Fruit fly (Drosophila melanogaster) whole organism, embryonic: ENCODE measurements around the gene CG7650.

ENCODE experiments used
- Ada2b ChIP-seq: fragments of 200-800 bp; sonication (Bioruptor generic); IDR thresholded peaks from 2 replicates; pipeline ENCODE4 v1.3.6; 2022; ENCODE audit warnings: missing biosample characterization, missing genetic modification characterization
- Adf1 ChIP-seq: fragments of 200-800 bp; sonication (Bioruptor generic); IDR thresholded peaks from 2 replicates; pipeline ENCODE4 v1.3.6; 2022; ENCODE audit warnings: missing biosample characterization, missing genetic modification characterization
- Atf-2 ChIP-seq: fragments of 200-800 bp; sonication (Bioruptor generic); optimal IDR thresholded peaks from 2 replicates; lab custom pipeline; 2016; ENCODE audit warnings: missing biosample characterization, missing genetic modification characterization
- CG10431 ChIP-seq: fragments of 200-800 bp; sonication (Bioruptor generic); optimal IDR thresholded peaks from 3 replicates; lab custom pipeline; 2018; ENCODE audit warnings: missing biosample characterization, mild to moderate bottlenecking, missing genetic modification characterization
- CG10543 ChIP-seq: fragments of 200-800 bp; sonication (Bioruptor generic); optimal IDR thresholded peaks from 3 replicates; lab custom pipeline; 2017; ENCODE audit warnings: missing biosample characterization, mild to moderate bottlenecking, missing genetic modification characterization, moderate library complexity
- CG11695 ChIP-seq: fragments of 200-800 bp; sonication (Bioruptor generic); IDR thresholded peaks from 3 replicates; pipeline ENCODE4 v1.3.6; 2022; ENCODE audit warnings: missing biosample characterization, missing genetic modification characterization
- CG12155 ChIP-seq: fragments of 200-800 bp; sonication (Bioruptor generic); optimal IDR thresholded peaks from 3 replicates; lab custom pipeline; 2016; ENCODE audit warnings: missing biosample characterization, missing genetic modification characterization
- CG12236 ChIP-seq: fragments of 200-800 bp; sonication (Bioruptor generic); optimal IDR thresholded peaks from 2 replicates; lab custom pipeline; 2016; ENCODE audit warnings: missing biosample characterization, missing genetic modification characterization
- CG1233 ChIP-seq: fragments of 200-800 bp; sonication (Bioruptor generic); optimal IDR thresholded peaks from 4 replicates; lab custom pipeline; 2018; ENCODE audit warnings: missing biosample characterization, mild to moderate bottlenecking, missing genetic modification characterization
- CG12769 ChIP-seq: fragments of 200-800 bp; sonication (Bioruptor generic); optimal IDR thresholded peaks from 2 replicates; lab custom pipeline; 2019; ENCODE audit warnings: missing biosample characterization, mild to moderate bottlenecking, missing genetic modification characterization, moderate library complexity
- CG15514 ChIP-seq: fragments of 200-800 bp; sonication (Bioruptor generic); optimal IDR thresholded peaks from 3 replicates; lab custom pipeline; 2017; ENCODE audit warnings: missing biosample characterization, missing genetic modification characterization, mild to moderate bottlenecking, moderate library complexity, missing genetic modification reagents
- CG17328 ChIP-seq: fragments of 200-800 bp; sonication (Bioruptor generic); IDR thresholded peaks from 2 replicates; pipeline ENCODE4 v1.3.6; 2022; ENCODE audit warnings: missing biosample characterization, missing genetic modification characterization
- CG17612 ChIP-seq: fragments of 200-800 bp; sonication (Bioruptor generic); IDR thresholded peaks from 2 replicates; pipeline ENCODE4 v1.3.6; 2022; ENCODE audit warnings: missing biosample characterization, missing genetic modification characterization
- CG18599 ChIP-seq: fragments of 200-800 bp; sonication (Bioruptor generic); optimal IDR thresholded peaks from 3 replicates; lab custom pipeline; 2017; ENCODE audit warnings: missing biosample characterization, missing genetic modification characterization, mild to moderate bottlenecking, moderate library complexity, missing genetic modification reagents
- CG2678 ChIP-seq: fragments of 200-800 bp; sonication (Bioruptor generic); optimal IDR thresholded peaks from 3 replicates; lab custom pipeline; 2019; ENCODE audit warnings: missing biosample characterization, mild to moderate bottlenecking, missing genetic modification characterization, moderate library complexity
- CG31224 ChIP-seq: fragments of 200-800 bp; sonication (Bioruptor generic); IDR thresholded peaks from 2 replicates; pipeline ENCODE4 v1.3.6; 2022; ENCODE audit warnings: missing biosample characterization, missing genetic modification characterization
- CG3281 ChIP-seq: fragments of 200-800 bp; sonication (Bioruptor generic); optimal IDR thresholded peaks from 3 replicates; lab custom pipeline; 2017; ENCODE audit warnings: missing biosample characterization, mild to moderate bottlenecking, missing genetic modification characterization
- CG7839 ChIP-seq: fragments of 200-800 bp; sonication (Bioruptor generic); optimal IDR thresholded peaks from 3 replicates; lab custom pipeline; 2018; ENCODE audit warnings: missing biosample characterization, mild to moderate bottlenecking, missing genetic modification characterization, moderate library complexity
- CG8924 ChIP-seq: fragments of 200-800 bp; optimal IDR thresholded peaks from 3 replicates; lab custom pipeline; 2019; ENCODE audit warnings: missing biosample characterization, mild to moderate bottlenecking, missing genetic modification characterization, moderate library complexity
- CG9817 ChIP-seq: fragments of 200-800 bp; sonication (Bioruptor generic); optimal IDR thresholded peaks from 2 replicates; lab custom pipeline; 2018; ENCODE audit warnings: missing biosample characterization, mild to moderate bottlenecking, missing genetic modification characterization, moderate library complexity
- D19B ChIP-seq: fragments of 200-800 bp; sonication (Bioruptor generic); optimal IDR thresholded peaks from 2 replicates; lab custom pipeline; 2017; ENCODE audit warnings: missing biosample characterization, mild to moderate bottlenecking, missing genetic modification characterization
- Drgx ChIP-seq: fragments of 200-800 bp; sonication (Bioruptor generic); IDR thresholded peaks from 2 replicates; pipeline ENCODE4 v1.3.6; 2022; ENCODE audit warnings: missing biosample characterization, missing genetic modification characterization
- HLH3B ChIP-seq: fragments of 200-800 bp; sonication (Bioruptor generic); IDR thresholded peaks from 2 replicates; pipeline ENCODE4 v1.3.6; 2022; ENCODE audit warnings: missing biosample characterization, missing genetic modification characterization
- HLHmδ ChIP-seq: fragments of 200-800 bp; sonication (Bioruptor generic); optimal IDR thresholded peaks from 2 replicates; lab custom pipeline; 2018; ENCODE audit warnings: missing biosample characterization, mild to moderate bottlenecking, missing genetic modification characterization, moderate library complexity
- HmgZ ChIP-seq: fragments of 200-800 bp; sonication (Bioruptor generic); optimal IDR thresholded peaks from 2 replicates; lab custom pipeline; 2018; ENCODE audit warnings: missing biosample characterization, mild to moderate bottlenecking, missing genetic modification characterization
- Hr51 ChIP-seq, 2 experiments: fragments of 200-800 bp; sonication (Bioruptor generic); optimal IDR thresholded peaks; 2 replicates in 1 of 2; 3 replicates in 1 of 2; lab custom pipeline; 2016 to 2018; ENCODE audit warnings: missing biosample characterization in 2 of 2, missing genetic modification characterization in 2 of 2, mild to moderate bottlenecking in 1 of 2, moderate library complexity in 1 of 2
- MBD-R2 ChIP-seq: fragments of 200-800 bp; sonication (Bioruptor generic); IDR thresholded peaks from 2 replicates; pipeline ENCODE4 v1.3.6; 2022; ENCODE audit warnings: missing biosample characterization, missing genetic modification characterization
- MESR4 ChIP-seq: fragments of 200-800 bp; sonication (Bioruptor generic); optimal IDR thresholded peaks from 2 replicates; lab custom pipeline; 2018; ENCODE audit warnings: missing biosample characterization, mild to moderate bottlenecking, missing genetic modification characterization, moderate library complexity
- Max ChIP-seq: fragments of 200-800 bp; sonication (Bioruptor generic); optimal IDR thresholded peaks from 2 replicates; lab custom pipeline; 2016; ENCODE audit warnings: missing biosample characterization, mild to moderate bottlenecking, missing genetic modification characterization
- Pdp1 ChIP-seq, 2 experiments: fragments of 200-800 bp; sonication (Bioruptor generic); optimal IDR thresholded peaks; 3 replicates each; lab custom pipeline; 2016; ENCODE audit warnings: missing biosample characterization in 2 of 2, missing genetic modification characterization in 2 of 2, mild to moderate bottlenecking in 1 of 2, moderate library complexity in 1 of 2
- Rx ChIP-seq: fragments of 200-800 bp; sonication (Bioruptor generic); IDR thresholded peaks from 2 replicates; pipeline ENCODE4 v1.3.6; 2022; ENCODE audit warnings: missing biosample characterization, missing genetic modification characterization
- Spps ChIP-seq: fragments of 200-800 bp; sonication (Bioruptor generic); optimal IDR thresholded peaks from 2 replicates; lab custom pipeline; 2018; ENCODE audit warnings: missing biosample characterization, mild to moderate bottlenecking, missing genetic modification characterization
- Vsx1 ChIP-seq: fragments of 200-800 bp; sonication (Bioruptor generic); optimal IDR thresholded peaks from 2 replicates; lab custom pipeline; 2017; ENCODE audit warnings: missing biosample characterization, mild to moderate bottlenecking, missing genetic modification characterization, missing genetic modification reagents
- ara ChIP-seq: fragments of 200-800 bp; sonication (Bioruptor generic); IDR thresholded peaks from 2 replicates; pipeline ENCODE4 v1.3.6; 2022; ENCODE audit warnings: missing biosample characterization, missing genetic modification characterization
- az2 ChIP-seq: fragments of 200-800 bp; sonication (Bioruptor generic); optimal IDR thresholded peaks from 3 replicates; lab custom pipeline; 2016; ENCODE audit warnings: missing biosample characterization, missing genetic modification characterization
- caup ChIP-seq: fragments of 200-800 bp; sonication (Bioruptor generic); optimal IDR thresholded peaks from 3 replicates; lab custom pipeline; 2017; ENCODE audit warnings: missing biosample characterization, mild to moderate bottlenecking, missing genetic modification characterization, moderate library complexity; ENCODE audit not compliant: severe bottlenecking
- chn ChIP-seq: fragments of 200-800 bp; sonication (Bioruptor generic); optimal IDR thresholded peaks from 2 replicates; lab custom pipeline; 2016; ENCODE audit warnings: missing biosample characterization, missing genetic modification characterization
- crol ChIP-seq: fragments of 200-800 bp; sonication (Bioruptor generic); IDR thresholded peaks from 2 replicates; pipeline ENCODE4 v1.3.6; 2022; ENCODE audit warnings: missing biosample characterization, missing genetic modification characterization
- lbe ChIP-seq: fragments of 200-800 bp; sonication (Bioruptor generic); optimal IDR thresholded peaks from 2 replicates; lab custom pipeline; 2016; ENCODE audit warnings: missing biosample characterization, mild to moderate bottlenecking, missing genetic modification characterization
- mirr ChIP-seq: fragments of 200-800 bp; sonication (Bioruptor generic); optimal IDR thresholded peaks from 3 replicates; lab custom pipeline; 2018; ENCODE audit warnings: missing biosample characterization, mild to moderate bottlenecking, missing genetic modification characterization
- nau ChIP-seq: fragments of 200-800 bp; sonication (Bioruptor generic); optimal IDR thresholded peaks from 3 replicates; lab custom pipeline; 2017; ENCODE audit warnings: missing biosample characterization, mild to moderate bottlenecking, missing genetic modification characterization, missing genetic modification reagents
- nom ChIP-seq: fragments of 200-800 bp; sonication (Bioruptor generic); optimal IDR thresholded peaks from 2 replicates; lab custom pipeline; 2017; ENCODE audit warnings: missing biosample characterization, missing genetic modification characterization, mild to moderate bottlenecking, moderate library complexity, missing genetic modification reagents
- otp ChIP-seq: fragments of 200-800 bp; sonication (Bioruptor generic); IDR thresholded peaks from 3 replicates; pipeline ENCODE4, ENCODE4 v1.3.6; 2022; ENCODE audit warnings: missing biosample characterization, missing genetic modification characterization
- slbo ChIP-seq: fragments of 200-800 bp; sonication (Bioruptor generic); IDR thresholded peaks from 2 replicates; pipeline ENCODE4 v1.3.6; 2022; ENCODE audit warnings: missing biosample characterization, missing genetic modification characterization
- slp2 ChIP-seq: fragments of 200-800 bp; sonication (Bioruptor generic); optimal IDR thresholded peaks from 2 replicates; lab custom pipeline; 2016; ENCODE audit warnings: missing biosample characterization, missing genetic modification characterization
- sqz ChIP-seq: fragments of 200-800 bp; sonication (Bioruptor generic); optimal IDR thresholded peaks from 3 replicates; lab custom pipeline; 2018; ENCODE audit warnings: missing biosample characterization, mild to moderate bottlenecking, missing genetic modification characterization
- sr ChIP-seq: fragments of 200-800 bp; sonication (Bioruptor generic); IDR thresholded peaks from 3 replicates; pipeline ENCODE4 v1.3.6; 2022; ENCODE audit warnings: missing biosample characterization, missing genetic modification characterization
- stc ChIP-seq: fragments of 200-800 bp; sonication (Bioruptor generic); IDR thresholded peaks from 2 replicates; pipeline ENCODE4 v1.3.6; 2022; ENCODE audit warnings: missing biosample characterization, missing genetic modification characterization
- unpg ChIP-seq: fragments of 200-800 bp; sonication (Bioruptor generic); optimal IDR thresholded peaks from 3 replicates; lab custom pipeline; 2018; ENCODE audit warnings: missing biosample characterization, mild to moderate bottlenecking, missing genetic modification characterization, moderate library complexity

CG7650 gene

DNA sequence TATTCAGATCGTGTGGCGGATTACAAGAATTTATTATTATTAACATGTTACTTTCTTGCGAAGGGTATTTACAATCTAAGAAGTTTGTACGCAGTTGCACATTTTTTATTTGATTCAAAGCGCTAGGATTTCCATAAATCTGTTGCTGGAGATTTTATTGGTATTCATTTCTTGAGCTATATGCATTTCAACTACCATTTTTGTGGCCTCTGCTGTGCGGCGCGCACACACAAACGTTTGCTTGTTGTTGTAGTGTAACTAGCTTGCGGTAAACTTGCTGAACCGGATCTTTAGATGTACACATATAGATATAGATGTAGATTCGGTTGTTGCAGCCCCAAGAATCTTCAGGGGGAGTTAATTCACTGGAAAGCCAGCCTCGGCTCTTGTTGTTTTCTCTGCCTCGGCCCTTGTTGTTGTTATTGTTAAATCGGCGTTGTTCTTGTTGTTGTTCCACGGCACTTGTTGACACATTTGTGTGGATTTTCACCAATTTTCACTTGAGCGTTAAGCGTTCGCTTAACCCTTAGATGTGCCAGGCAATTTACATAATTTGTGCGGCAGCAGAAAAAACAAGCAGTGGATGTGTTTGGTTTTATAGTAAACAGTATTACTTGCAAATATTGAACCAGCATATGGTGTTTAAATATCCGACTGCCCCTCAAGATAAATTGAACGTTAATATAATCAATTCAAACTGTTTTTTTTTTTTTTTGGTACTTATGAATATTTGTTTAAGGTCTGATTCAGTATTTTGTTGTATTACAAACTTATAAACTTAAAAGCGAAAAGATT lies 19.2 kb downstream of the CG7650 start (continued):
- TF ChIP-seq CG17328 (GFP tag; lab: Robert Waterston, UW), result 0 out of 2 replicates have a peak, but pooled peaks have one; percentile 15
- TF ChIP-seq HLH3B, result no peak
- TF ChIP-seq unpg (GFP tag; lab: Kevin White, UChicago), result peak; percentile 25
- TF ChIP-seq caup (GFP tag; lab: Kevin White, UChicago), result peak; percentile 6
- TF ChIP-seq CG8924 (tag; lab: Kevin White, UChicago), result peak; percentile 38
- no peak for TF ChIP-seq CG10431 (GFP tag; lab: Kevin White, UChicago)
- TF ChIP-seq HmgZ (tag; lab: Kevin White, UChicago), result peak; percentile 34
- TF ChIP-seq MESR4 (GFP tag; lab: Kevin White, UChicago), result no peak
- peak; percentile 13 for TF ChIP-seq CG9817
- TF ChIP-seq CG17612 (GFP tag; lab: Robert Waterston, UW), result no peak
- peak; percentile 6 for TF ChIP-seq CG18599 (GFP tag; lab: Kevin White, UChicago)
- no peak for TF ChIP-seq nom (GFP tag; lab: Kevin White, UChicago)
- TF ChIP-seq mirr (GFP tag; lab: Kevin White, UChicago), result peak; percentile 41
- TF ChIP-seq Drgx (GFP tag; lab: Robert Waterston, UW), result no peak; the same call in 1 of the 2 replicates
- peak in 1 of 2 experiments; percentile 49 for TF ChIP-seq Pdp1 (GFP tag; optimal IDR thresholded peaks at IDR 0.05; lab: Kevin White, UChicago)
- TF ChIP-seq stc (GFP tag; lab: Robert Waterston, UW), result no peak
- TF ChIP-seq CG12769, result no peak
- peak; percentile 8 for TF ChIP-seq CG1233
- TF ChIP-seq chn (GFP tag; lab: Kevin White, UChicago), result no peak
- TF ChIP-seq D19B (GFP tag; lab: Kevin White, UChicago), result no peak
- no peak for TF ChIP-seq ara (GFP tag; lab: Robert Waterston, UW)
- no peak for TF ChIP-seq az2 (GFP tag; lab: Kevin White, UChicago)
- no peak for TF ChIP-seq slp2 (GFP tag; lab: Kevin White, UChicago)
- no peak for TF ChIP-seq Max (GFP tag; lab: Kevin White, UChicago)
- TF ChIP-seq Hr51 (GFP tag; optimal IDR thresholded peaks at IDR 0.05; lab: Kevin White, UChicago), result peak in 1 of 2 experiments; percentile 17
- no peak for TF ChIP-seq otp (GFP tag; lab: Robert Waterston, UW)
- TF ChIP-seq Ada2b (GFP tag; lab: Robert Waterston, UW), result peak; percentile 24; the same call in 1 of the 2 replicates
- peak; percentile 33 for TF ChIP-seq CG7839
- TF ChIP-seq CG2678 (tag; lab: Kevin White, UChicago), result peak; percentile 57
- TF ChIP-seq CG3281, result peak; percentile 39
- TF ChIP-seq Rx (GFP tag; lab: Robert Waterston, UW), result no peak
- peak; percentile 9 for TF ChIP-seq Vsx1
- TF ChIP-seq crol (GFP tag; lab: Robert Waterston, UW), result no peak
- TF ChIP-seq sqz (GFP tag; lab: Kevin White, UChicago), result no peak
- TF ChIP-seq slbo (GFP tag; lab: Robert Waterston, UW), result peak; percentile 32
- peak; percentile 37 for TF ChIP-seq CG31224 (GFP tag; lab: Robert Waterston, UW)
- no peak for TF ChIP-seq MBD-R2 (GFP tag; lab: Robert Waterston, UW)
- no peak for TF ChIP-seq Spps
- peak; percentile 51 for TF ChIP-seq CG15514 (GFP tag; lab: Kevin White, UChicago)
- no peak for TF ChIP-seq lbe (GFP tag; lab: Kevin White, UChicago)
- TF ChIP-seq Adf1, result no peak
- no peak for TF ChIP-seq sr (GFP tag; lab: Robert Waterston, UW)
- TF ChIP-seq CG11695 (GFP tag; lab: Robert Waterston, UW), result no peak
- no peak for TF ChIP-seq HLHmδ
- TF ChIP-seq CG10543 (GFP tag; lab: Kevin White, UChicago), result peak; percentile 4
- no peak for TF ChIP-seq Atf-2 (GFP tag; lab: Kevin White, UChicago)
- TF ChIP-seq nau, result peak; percentile 48
- no peak for TF ChIP-seq CG12236
- peak; percentile 4 for TF ChIP-seq CG12155 (GFP tag; lab: Kevin White, UChicago)
